Worm (Caenorhabditis elegans): ENCODE data around the gene F38B7.11.

The F38B7.11 gene

DNA sequence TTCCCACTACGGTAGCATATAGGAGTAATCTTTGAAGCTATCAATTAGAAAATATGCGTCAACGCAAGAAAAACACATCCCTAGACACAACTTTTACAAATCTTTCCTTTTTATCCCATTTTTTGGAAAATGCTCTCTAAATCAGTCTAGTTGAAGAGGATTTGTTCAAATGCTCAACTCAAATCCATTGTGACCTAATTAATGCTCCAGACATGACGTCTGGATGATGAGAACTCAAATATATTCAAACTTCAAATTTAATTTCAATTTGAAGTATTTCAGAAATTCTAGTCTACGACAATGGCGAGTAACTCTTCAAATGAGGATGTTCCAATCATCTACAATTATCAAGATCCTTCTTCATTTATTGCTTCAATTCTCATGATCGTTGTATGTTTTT is 5.5 kb downstream of the F38B7.11 start, which contains the start of gene srx-85:
TSS of gene srx-85 (plus strand) at position 301 of the 400 bp plus-strand sequence.
- TF ChIP-seq mab-5 (tag; optimal IDR thresholded peaks at IDR 0.05) (no peak), nhr-237 (tag; optimal IDR thresholded peaks at IDR 0.05) (no peak), nhr-76 (tag; optimal IDR thresholded peaks at IDR 0.05) (no peak), M03D4.4 (tag; optimal IDR thresholded peaks at IDR 0.05) (no peak), zip-8 (tag; optimal IDR thresholded peaks at IDR 0.05) (no peak), blmp-1 (tag; optimal IDR thresholded peaks at IDR 0.05) (no peak), hlh-1 (tag; optimal IDR thresholded peaks at IDR 0.05) (no peak), sem-2 (GFP tag; optimal IDR thresholded peaks at IDR 0.05) (no peak), unc-62 (GFP tag; optimal IDR thresholded peaks at IDR 0.05) (no peak), sptf-1 (tag; optimal IDR thresholded peaks at IDR 0.05) (no peak), drap-1 (GFP tag; optimal IDR thresholded peaks at IDR 0.05) (no peak), ces-1 (GFP tag; optimal IDR thresholded peaks at IDR 0.05) (no peak)

DNA sequence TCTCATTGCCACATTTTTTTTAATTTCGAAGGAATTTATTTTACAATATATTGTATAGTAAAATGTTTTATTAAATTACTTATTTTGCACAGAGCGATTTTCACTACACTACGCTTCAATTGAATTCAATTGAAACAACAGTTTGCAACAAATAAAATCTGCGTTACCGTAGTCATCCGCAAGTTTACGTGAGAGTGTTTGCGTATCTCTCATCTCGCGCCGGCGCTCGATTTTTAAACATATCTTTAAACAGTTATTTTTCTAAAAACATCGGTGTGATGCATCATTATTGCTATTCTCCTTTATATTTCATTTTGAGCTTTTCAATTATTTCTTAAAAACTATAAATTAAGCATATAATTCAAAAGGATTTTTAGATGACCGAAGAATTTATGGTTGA is 7.4 kb downstream of the F38B7.11 start, which contains the start of gene duo-1:
TSS of gene duo-1 (plus strand) at position 371 of the 400 bp plus-strand sequence.
- no peak for TF ChIP-seq nhr-28 (tag; optimal IDR thresholded peaks at IDR 0.05)
- TF ChIP-seq lsy-2 (tag; optimal IDR thresholded peaks at IDR 0.05): peak; percentile 76

DNA sequence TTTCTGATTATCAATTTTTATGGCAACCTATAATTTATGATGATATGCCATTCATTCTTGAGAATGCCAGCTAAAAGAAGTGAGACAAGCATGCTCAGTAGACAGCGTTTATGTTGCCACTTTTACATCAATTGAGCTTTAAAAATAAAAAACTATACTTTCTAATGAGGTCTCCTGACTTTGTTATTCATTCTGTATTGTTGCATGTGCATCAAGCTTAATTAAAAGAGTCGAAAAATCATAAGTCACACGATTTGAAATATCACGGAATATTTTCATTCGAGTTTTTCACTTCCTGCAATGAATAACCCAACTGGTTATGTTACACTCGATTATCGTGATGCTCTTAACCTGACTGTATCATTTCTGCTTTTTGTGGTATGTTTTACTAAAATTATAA is 15.7 kb downstream of the F38B7.11 start, which contains the start of gene srx-86:
TSS of gene srx-86 (plus strand) at position 301 of the 400 bp plus-strand sequence.
- no peak for TF ChIP-seq unc-39 (tag; optimal IDR thresholded peaks at IDR 0.05)
- TF ChIP-seq sem-2 (GFP tag; optimal IDR thresholded peaks at IDR 0.05): no peak
- TF ChIP-seq ham-2 (GFP tag; optimal IDR thresholded peaks at IDR 0.05): no peak
- no peak for TF ChIP-seq unc-120 (tag; optimal IDR thresholded peaks at IDR 0.05; ENCODE audit: poor library complexity, severe bottlenecking)
- no peak for TF ChIP-seq bed-3 (GFP tag; optimal IDR thresholded peaks at IDR 0.05)
- TF ChIP-seq mep-1 (tag; optimal IDR thresholded peaks at IDR 0.05): no peak
- TF ChIP-seq sptf-1 (tag; optimal IDR thresholded peaks at IDR 0.05): no peak

DNA sequence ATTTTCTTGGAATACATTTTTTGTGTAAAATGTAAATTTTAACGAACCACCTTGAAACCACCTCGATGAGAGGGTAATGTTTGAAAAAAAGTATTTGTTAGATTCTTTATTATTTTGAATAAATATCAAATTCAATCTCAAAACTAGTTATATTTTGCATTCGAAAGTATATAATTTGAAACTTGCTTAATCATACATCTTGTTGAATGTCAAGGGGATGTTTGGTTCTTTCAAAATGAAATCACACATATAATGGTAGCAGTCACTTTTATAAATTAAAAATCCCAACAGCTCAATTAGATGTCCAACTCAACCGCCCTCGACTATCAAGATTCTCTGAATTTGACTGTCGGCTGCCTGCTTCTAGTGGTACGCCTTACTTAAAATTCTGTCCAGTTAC is 17.7 kb downstream of the F38B7.11 start, which contains the start of gene srx-87:
TSS of gene srx-87 (plus strand) at position 301 of the 400 bp plus-strand sequence.
- no peak for TF ChIP-seq mab-5 (tag; optimal IDR thresholded peaks at IDR 0.05)
- no peak for TF ChIP-seq sem-2 (GFP tag; optimal IDR thresholded peaks at IDR 0.05)

DNA sequence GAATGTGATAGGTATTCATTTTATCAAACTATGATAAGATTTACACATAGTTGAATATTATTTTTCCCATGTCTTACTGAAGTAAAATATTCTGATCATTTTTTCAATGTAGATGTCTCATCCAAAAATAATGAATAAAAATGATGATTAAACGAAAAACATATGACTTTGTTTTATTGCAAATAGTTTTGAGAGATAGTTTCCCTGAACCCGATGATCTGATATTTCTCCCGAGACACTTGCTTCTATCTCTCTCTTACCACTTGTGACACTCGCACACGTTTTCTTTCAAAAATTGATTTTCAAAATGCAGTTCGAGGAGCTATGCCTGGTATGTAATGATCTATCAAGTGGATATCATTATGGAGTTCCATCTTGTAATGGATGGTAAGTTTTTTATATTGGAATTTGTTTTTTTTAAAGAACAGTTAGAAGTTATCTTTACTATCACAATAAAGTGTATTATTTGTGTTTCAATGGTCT is 23.3 kb downstream of the F38B7.11 start, which contains the start of the genes nhr-101 and pms-2:
TSS of gene nhr-101 (plus strand) at position 308 of the 483 bp plus-strand sequence.
TSS of gene pms-2 (minus strand) at position 433 of the 483 bp plus-strand sequence.
- no peak for TF ChIP-seq nhr-28 (tag; optimal IDR thresholded peaks at IDR 0.05)

DNA sequence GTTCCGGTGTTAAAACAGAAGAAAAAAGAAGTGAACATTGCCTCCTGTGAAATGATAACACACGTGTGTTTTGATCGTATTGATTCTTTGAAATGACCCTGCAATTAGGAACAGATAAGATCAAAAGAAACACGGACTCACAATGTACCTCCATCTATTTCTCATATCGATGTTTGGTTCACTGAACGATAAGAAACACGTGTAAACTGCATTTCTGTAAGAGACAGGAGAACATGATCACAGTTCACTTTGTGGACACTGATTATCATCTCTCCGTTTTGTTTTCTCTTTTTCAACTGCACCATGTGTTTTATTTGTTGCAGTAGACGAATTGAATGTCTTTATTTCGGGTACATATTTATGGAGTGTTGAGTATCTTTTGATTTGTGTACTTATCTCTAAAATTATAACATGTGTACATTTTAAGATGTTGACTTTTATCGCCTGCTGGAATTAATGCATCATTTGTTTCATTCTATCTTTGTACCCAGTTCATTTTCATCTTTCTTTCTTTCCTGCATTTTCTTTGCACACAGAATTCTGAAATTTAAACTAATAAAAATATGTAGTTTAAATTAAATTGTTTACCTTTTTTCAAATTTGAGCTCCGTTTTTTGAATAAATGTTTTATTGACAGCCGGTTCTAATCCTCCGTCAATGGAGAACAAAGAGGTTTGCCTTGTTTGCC is 26.1 kb downstream of the F38B7.11 start, which contains the start of the genes H12C20.7 and nhr-68:
TSS of gene H12C20.7 (minus strand) at position 188 of the 688 bp plus-strand sequence.
TSS of gene nhr-68 (plus strand) at position 638 of the 688 bp plus-strand sequence.
- TF ChIP-seq nhr-76 (tag; optimal IDR thresholded peaks at IDR 0.05) (no peak), elt-1 (tag; optimal IDR thresholded peaks at IDR 0.05; ENCODE audit: borderline replicate concordance, insufficient read depth) (peak; percentile 58)

DNA sequence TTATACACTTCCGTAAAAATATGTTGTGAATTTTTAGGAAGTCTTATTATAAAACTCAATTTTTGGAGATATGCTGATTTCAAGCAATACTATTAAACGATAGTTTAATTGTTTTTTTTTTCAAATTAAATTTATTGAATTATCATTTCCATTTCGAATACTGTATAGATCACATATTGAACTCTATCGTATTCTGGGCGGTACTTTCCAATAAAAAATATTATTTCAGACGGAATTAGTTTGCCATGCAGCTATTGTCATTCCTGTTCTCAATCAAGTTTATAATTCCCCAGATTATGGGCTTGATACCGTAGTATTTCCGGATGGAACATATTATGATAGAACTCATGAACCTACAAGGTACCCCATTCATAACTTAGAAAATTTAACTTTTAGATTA is 27.7 kb downstream of the F38B7.11 start:
- no peak for TF ChIP-seq pha-4 (tag; optimal IDR thresholded peaks at IDR 0.05)
- no peak for TF ChIP-seq mab-5 (tag; optimal IDR thresholded peaks at IDR 0.05)
- TF ChIP-seq ceh-39 (tag; optimal IDR thresholded peaks at IDR 0.05): no peak
- TF ChIP-seq ceh-83 (GFP tag; optimal IDR thresholded peaks at IDR 0.05): no peak
- no peak for TF ChIP-seq sem-2 (GFP tag; optimal IDR thresholded peaks at IDR 0.05)
- TF ChIP-seq hlh-1 (tag; optimal IDR thresholded peaks at IDR 0.05): no peak
- TF ChIP-seq unc-120 (tag; optimal IDR thresholded peaks at IDR 0.05; ENCODE audit: poor library complexity, severe bottlenecking): no peak
- no peak for TF ChIP-seq flh-1 (GFP tag; optimal IDR thresholded peaks at IDR 0.05)
- TF ChIP-seq zip-8 (tag; optimal IDR thresholded peaks at IDR 0.05): no peak
- TF ChIP-seq nhr-12 (tag; optimal IDR thresholded peaks at IDR 0.05): no peak
- TF ChIP-seq sptf-1 (tag; optimal IDR thresholded peaks at IDR 0.05): no peak
- no peak for TF ChIP-seq drap-1 (GFP tag; optimal IDR thresholded peaks at IDR 0.05)
- no peak for TF ChIP-seq bed-3 (GFP tag; optimal IDR thresholded peaks at IDR 0.05)
- TF ChIP-seq tbx-8 (GFP tag; optimal IDR thresholded peaks at IDR 0.05): no peak
- no peak for TF ChIP-seq cnd-1 (tag; optimal IDR thresholded peaks at IDR 0.05)
- TF ChIP-seq ceh-43 (GFP tag; optimal IDR thresholded peaks at IDR 0.05): no peak
- no peak for TF ChIP-seq ztf-11 (tag; optimal IDR thresholded peaks at IDR 0.05)
- no peak for TF ChIP-seq mls-2 (tag; optimal IDR thresholded peaks at IDR 0.05)
- TF ChIP-seq M03D4.4 (tag; optimal IDR thresholded peaks at IDR 0.05): no peak

All from whole organism, mixed stage, embryonic.